Fruit fly (Drosophila melanogaster): ENCODE data around the gene CG32264.
A peak's percentile ranks its signal among the peaks of the same experiment; 100 is the strongest.

Gene CG32264

dm6 chr3L:3770823-3771222 is 35.4 kb downstream of the CG32264 start (continued):
- TF ChIP-seq Scr (GFP tag; IDR thresholded peaks at IDR 0.05; ENCODE audit: partially characterized antibody) (no peak), chinmo (GFP tag; IDR thresholded peaks at IDR 0.05; ENCODE audit: partially characterized antibody) (no peak), Asciz (GFP tag; optimal IDR thresholded peaks at IDR 0.05) (no peak), sna (GFP tag; IDR thresholded peaks at IDR 0.05; ENCODE audit: partially characterized antibody) (no peak), Ssrp (tag; optimal IDR thresholded peaks at IDR 0.05) (peak; percentile 24), Fer2 (tag; optimal IDR thresholded peaks at IDR 0.05) (no peak), Dip3 (GFP tag; optimal IDR thresholded peaks at IDR 0.05) (peak; percentile 8), scrt (GFP tag; optimal IDR thresholded peaks at IDR 0.05) (peak; percentile 21), en (GFP tag; optimal IDR thresholded peaks at IDR 0.05) (no peak), ase (GFP tag; IDR thresholded peaks at IDR 0.05) (no peak), btn (GFP tag; optimal IDR thresholded peaks at IDR 0.05) (no peak), Dbx (GFP tag; IDR thresholded peaks at IDR 0.05) (peak; percentile 57; the same call in 2 of the 3 replicates), Dll (GFP tag; IDR thresholded peaks at IDR 0.05; ENCODE audit: partially characterized antibody) (no peak), CG8944 (GFP tag; optimal IDR thresholded peaks at IDR 0.05) (no peak), insv (GFP tag; optimal IDR thresholded peaks at IDR 0.05) (no peak), wor (GFP tag; IDR thresholded peaks at IDR 0.05) (no peak), GATAe (GFP tag; conservative IDR thresholded peaks at IDR 0.05) (no peak), h (optimal IDR thresholded peaks at IDR 0.05) (no peak), ato (GFP tag; IDR thresholded peaks at IDR 0.05; ENCODE audit: partially characterized antibody) (no peak), vnd (GFP tag; IDR thresholded peaks at IDR 0.05; ENCODE audit: partially characterized antibody) (no peak), sd (tag; optimal IDR thresholded peaks at IDR 0.05) (no peak), pfk (GFP tag; optimal IDR thresholded peaks at IDR 0.05) (no peak), Oaz (GFP tag; IDR thresholded peaks at IDR 0.05) (no peak), CG1603 (tag; optimal IDR thresholded peaks at IDR 0.05) (peak; percentile 4), twi (tag; optimal IDR thresholded peaks at IDR 0.05) (no peak), CG3847 (GFP tag; IDR thresholded peaks at IDR 0.05) (peak; percentile 51), stc (GFP tag; IDR thresholded peaks at IDR 0.05) (0 out of 2 replicates have a peak, but pooled peaks have one; percentile 11), CG4424 (GFP tag; optimal IDR thresholded peaks at IDR 0.05) (no peak), crc (GFP tag; optimal IDR thresholded peaks at IDR 0.05) (no peak), CG9727 (GFP tag; optimal IDR thresholded peaks at IDR 0.05) (peak; percentile 6), CG1647 (GFP tag; optimal IDR thresholded peaks at IDR 0.05) (peak; percentile 11), Med (GFP tag) (peak; percentile 90), CG17568 (GFP tag; optimal IDR thresholded peaks at IDR 0.05) (no peak), jing (GFP tag; optimal IDR thresholded peaks at IDR 0.05) (no peak), CG13624 (GFP tag; optimal IDR thresholded peaks at IDR 0.05) (peak; percentile 47), Ptx1 (GFP tag; IDR thresholded peaks at IDR 0.05) (no peak; the same call in 1 of the 2 replicates), CG7271 (tag; optimal IDR thresholded peaks at IDR 0.05) (no peak), CG15269 (tag; optimal IDR thresholded peaks at IDR 0.05) (peak; percentile 62), CG14710 (tag; optimal IDR thresholded peaks at IDR 0.05) (no peak), pan (optimal IDR thresholded peaks at IDR 0.05) (no peak), pan (GFP tag; optimal IDR thresholded peaks at IDR 0.05 in 1 of 2, IDR thresholded peaks at IDR 0.05 in 1 of 2) (peak in 1 of 2 experiments; percentile 25), Sin3A (optimal IDR thresholded peaks at IDR 0.05) (no peak), CG3407 (GFP tag; optimal IDR thresholded peaks at IDR 0.05) (no peak), CHES-1-like (GFP tag; optimal IDR thresholded peaks at IDR 0.05) (peak; percentile 27), CG10431 (GFP tag; optimal IDR thresholded peaks at IDR 0.05) (no peak), tx (GFP tag; optimal IDR thresholded peaks at IDR 0.05) (peak; percentile 37), sens-2 (GFP tag; IDR thresholded peaks at IDR 0.05) (no peak), CG10654 (GFP tag; optimal IDR thresholded peaks at IDR 0.05) (peak; percentile 5), Stat92E (GFP tag; optimal IDR thresholded peaks at IDR 0.05) (no peak), HLH54F (GFP tag; optimal IDR thresholded peaks at IDR 0.05) (peak; percentile 57), CG9817 (tag; optimal IDR thresholded peaks at IDR 0.05) (peak; percentile 50), Tbp (GFP tag; optimal IDR thresholded peaks at IDR 0.05) (no peak)
